Fruit fly (Drosophila melanogaster) whole organism, pupa: ENCODE results near the gene ppk28.

Source experiments
- CG10348 ChIP-seq: fragments of 200-800 bp; sonication (Bioruptor generic); IDR thresholded peaks from 2 replicates; pipeline ENCODE4 v1.3.6; 2022; ENCODE audit warnings: missing biosample characterization, missing genetic modification characterization
- CG12605 ChIP-seq: fragments of 200-800 bp; sonication (Bioruptor generic); IDR thresholded peaks from 2 replicates; pipeline ENCODE4 v1.3.6; 2022; ENCODE audit warnings: missing biosample characterization, missing genetic modification characterization
- CG13204 ChIP-seq: fragments of 200-800 bp; sonication (Bioruptor generic); optimal IDR thresholded peaks from 2 replicates; lab custom pipeline; 2018; ENCODE audit warnings: missing biosample characterization, mild to moderate bottlenecking, missing genetic modification characterization, moderate library complexity
- CG14655 ChIP-seq: fragments of 200-800 bp; sonication (Bioruptor generic); optimal IDR thresholded peaks from 3 replicates; lab custom pipeline; 2017; ENCODE audit warnings: mild to moderate bottlenecking, missing biosample characterization, missing genetic modification reagents, missing genetic modification characterization
- CG15710 ChIP-seq: fragments of 200-800 bp; sonication (Bioruptor generic); optimal IDR thresholded peaks from 2 replicates; lab custom pipeline; 2018; ENCODE audit warnings: missing biosample characterization, mild to moderate bottlenecking, missing genetic modification characterization, moderate library complexity
- CG17806 ChIP-seq: fragments of 200-800 bp; sonication (Bioruptor generic); optimal IDR thresholded peaks from 2 replicates; lab custom pipeline; 2018; ENCODE audit warnings: missing biosample characterization, mild to moderate bottlenecking, missing genetic modification characterization, moderate library complexity
- CG32121 ChIP-seq: fragments of 200-800 bp; sonication (Bioruptor generic); IDR thresholded peaks from 2 replicates; pipeline ENCODE4 v1.3.6; 2022; ENCODE audit warnings: missing biosample characterization, missing genetic modification characterization
- CG34367 ChIP-seq: fragments of 200-800 bp; sonication (Bioruptor generic); optimal IDR thresholded peaks from 2 replicates; lab custom pipeline; 2018; ENCODE audit warnings: missing biosample characterization, mild to moderate bottlenecking, missing genetic modification characterization
- CG4496 ChIP-seq: fragments of 200-800 bp; sonication (Bioruptor generic); IDR thresholded peaks from 3 replicates; pipeline ENCODE4 v1.3.6; 2022; ENCODE audit warnings: missing biosample characterization, missing genetic modification characterization
- CG8159 ChIP-seq: fragments of 200-800 bp; sonication (Bioruptor generic); optimal IDR thresholded peaks from 3 replicates; lab custom pipeline; 2018; ENCODE audit warnings: missing biosample characterization, mild to moderate bottlenecking, missing genetic modification characterization, moderate library complexity
- CG8301 ChIP-seq: fragments of 200-800 bp; sonication (Bioruptor generic); optimal IDR thresholded peaks from 2 replicates; lab custom pipeline; 2018; ENCODE audit warnings: missing biosample characterization, mild to moderate bottlenecking, missing genetic modification characterization
- CG9948 ChIP-seq: fragments of 200-800 bp; sonication (Bioruptor generic); optimal IDR thresholded peaks from 2 replicates; lab custom pipeline; 2018; ENCODE audit warnings: missing biosample characterization, mild to moderate bottlenecking, missing genetic modification characterization, moderate library complexity
- D1 ChIP-seq: fragments of 200-800 bp; sonication (Bioruptor generic); optimal IDR thresholded peaks from 2 replicates; lab custom pipeline; 2018; ENCODE audit warnings: missing biosample characterization, mild to moderate bottlenecking, missing genetic modification characterization, moderate library complexity
- EcR ChIP-seq: fragments of 200-800 bp; sonication (Bioruptor generic); optimal IDR thresholded peaks from 3 replicates; lab custom pipeline; 2019; ENCODE audit warnings: missing biosample characterization, missing genetic modification characterization, mild to moderate bottlenecking, moderate library complexity, missing genetic modification reagents
- Ets98B ChIP-seq: fragments of 200-800 bp; sonication (Bioruptor generic); IDR thresholded peaks from 2 replicates; pipeline ENCODE4 v1.3.6; 2022; ENCODE audit warnings: missing biosample characterization, missing genetic modification characterization
- Pif1A ChIP-seq: fragments of 200-800 bp; sonication (Bioruptor generic); optimal IDR thresholded peaks from 3 replicates; lab custom pipeline; 2016; ENCODE audit warnings: missing biosample characterization, missing genetic modification characterization
- Pif1B ChIP-seq: fragments of 200-800 bp; sonication (Bioruptor generic); optimal IDR thresholded peaks from 3 replicates; lab custom pipeline; 2016; ENCODE audit warnings: missing biosample characterization, missing genetic modification characterization
- Snoo ChIP-seq: fragments of 200-800 bp; sonication (Bioruptor generic); optimal IDR thresholded peaks from 3 replicates; lab custom pipeline; 2017; ENCODE audit warnings: missing biosample characterization, mild to moderate bottlenecking, missing genetic modification characterization, inconsistent platforms
- fd96Ca ChIP-seq: fragments of 200-800 bp; sonication (Bioruptor generic); IDR thresholded peaks from 3 replicates; pipeline ENCODE4 v1.3.6; 2022; ENCODE audit warnings: missing biosample characterization, missing genetic modification characterization
- gl ChIP-seq: fragments of 200-800 bp; sonication (Bioruptor generic); optimal IDR thresholded peaks from 2 replicates; lab custom pipeline; 2018; ENCODE audit warnings: missing biosample characterization, mild to moderate bottlenecking, missing genetic modification characterization
- rn ChIP-seq: fragments of 200-800 bp; sonication (Bioruptor generic); IDR thresholded peaks from 2 replicates; pipeline ENCODE4 v1.3.6; 2022; ENCODE audit warnings: missing biosample characterization, missing genetic modification characterization

Gene ppk28

DNA sequence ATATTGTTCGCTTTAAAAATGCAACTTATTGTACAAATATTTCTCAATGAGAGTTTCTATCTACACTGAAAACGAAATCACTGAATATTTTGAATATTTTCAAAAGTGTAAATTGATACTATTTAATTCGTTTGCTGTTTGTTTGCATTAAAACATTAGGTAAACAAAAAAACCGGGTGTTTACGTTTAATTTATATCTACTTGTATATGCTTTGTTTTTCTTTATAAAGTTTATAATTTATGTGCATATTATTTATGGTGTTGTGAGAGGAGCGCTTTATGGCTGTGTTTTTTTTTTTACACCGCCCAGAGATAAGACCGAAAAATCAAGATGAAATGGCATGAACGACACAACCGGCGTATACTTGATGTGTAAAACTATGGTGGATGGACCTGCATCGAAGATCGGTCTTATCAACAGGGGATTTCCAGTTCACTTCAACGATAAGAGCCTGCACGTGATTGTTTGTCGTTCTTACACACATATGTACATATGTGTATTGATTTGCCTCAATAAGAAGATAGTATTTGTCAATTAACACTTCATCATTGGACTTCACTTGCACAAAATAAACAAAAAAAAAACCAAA is 23.7 kb downstream of the ppk28 start:
- peak; percentile 51 for TF ChIP-seq CG8159 (tag; lab: Kevin White, UChicago)
- TF ChIP-seq CG17806 (tag; lab: Kevin White, UChicago), result peak; percentile 48
- TF ChIP-seq CG4496 (GFP tag; lab: Robert Waterston, UW), result no peak
- no peak for TF ChIP-seq CG10348 (GFP tag; lab: Robert Waterston, UW)
- no peak for TF ChIP-seq Snoo
- TF ChIP-seq CG14655 (GFP tag; lab: Kevin White, UChicago), result peak; percentile 20
- no peak for TF ChIP-seq Pif1B (GFP tag; lab: Kevin White, UChicago)
- no peak for TF ChIP-seq EcR (GFP tag; lab: Kevin White, UChicago)
- TF ChIP-seq Ets98B (GFP tag; lab: Robert Waterston, UW), result no peak; the same call in 1 of the 2 replicates
- TF ChIP-seq CG34367, result peak; percentile 28
- no peak for TF ChIP-seq D1 (tag; lab: Kevin White, UChicago)
- no peak for TF ChIP-seq fd96Ca (GFP tag; lab: Robert Waterston, UW)
- no peak for TF ChIP-seq gl
- no peak for TF ChIP-seq CG32121 (GFP tag; lab: Robert Waterston, UW)
- peak; percentile 26 for TF ChIP-seq CG8301 (tag; lab: Kevin White, UChicago)
- TF ChIP-seq Pif1A (GFP tag; lab: Kevin White, UChicago), result no peak
- no peak for TF ChIP-seq rn (GFP tag; lab: Robert Waterston, UW)
- TF ChIP-seq CG15710, result peak; percentile 24
- no peak for TF ChIP-seq CG12605 (GFP tag; lab: Robert Waterston, UW)
- no peak for TF ChIP-seq CG13204 (GFP tag; lab: Kevin White, UChicago)
- peak; percentile 46 for TF ChIP-seq CG9948 (tag; lab: Kevin White, UChicago)

DNA sequence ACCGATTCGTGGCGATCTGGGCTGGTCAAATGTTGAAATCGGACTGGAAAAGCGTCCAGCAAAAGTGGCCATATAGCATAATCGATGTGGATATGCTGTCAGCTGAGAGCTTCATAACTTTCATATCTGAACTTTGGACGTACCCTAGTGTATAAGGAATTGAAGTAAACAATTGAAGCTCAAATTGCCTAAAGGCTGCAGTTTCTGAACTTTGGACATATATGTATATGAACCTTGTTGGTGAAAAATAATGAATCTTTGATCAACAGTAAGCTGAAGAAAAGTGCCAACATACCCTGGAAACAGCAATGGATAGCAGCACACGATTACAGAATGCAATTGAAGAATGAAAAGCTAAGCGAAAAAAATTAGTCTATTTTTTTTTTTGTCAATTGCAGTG is 24.2 kb downstream of the ppk28 start:
- TF ChIP-seq CG17806 (tag; lab: Kevin White, UChicago), result no peak
- TF ChIP-seq CG9948 (tag; lab: Kevin White, UChicago), result peak; percentile 14
- TF ChIP-seq CG4496 (GFP tag; lab: Robert Waterston, UW), result peak; percentile 10; the same call in 1 of the 3 replicates

DNA sequence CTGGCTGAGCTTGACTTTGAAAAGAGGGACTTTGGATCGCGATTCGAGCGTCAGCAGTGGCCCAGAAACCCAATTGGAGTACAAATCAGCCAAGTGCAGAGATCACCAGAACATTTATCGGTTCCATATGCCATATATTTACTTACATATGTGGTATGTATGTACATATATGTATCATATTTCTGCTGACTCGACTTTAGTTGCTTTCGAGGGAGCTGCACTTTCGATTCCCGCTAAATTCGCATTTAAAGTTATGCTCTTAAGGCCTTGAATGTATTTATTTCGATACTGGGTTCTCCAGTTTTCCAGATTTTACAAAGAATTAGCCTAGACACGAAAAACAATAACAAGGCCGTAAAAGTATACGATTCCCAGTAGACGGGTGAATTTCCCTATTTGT is 26.0 kb downstream of the ppk28 start:
- TF ChIP-seq Snoo (no peak), CG13204 (GFP tag; lab: Kevin White, UChicago) (no peak), CG8301 (tag; lab: Kevin White, UChicago) (no peak), CG32121 (GFP tag; lab: Robert Waterston, UW) (no peak), CG8159 (tag; lab: Kevin White, UChicago) (no peak), CG15710 (no peak), CG10348 (GFP tag; lab: Robert Waterston, UW) (no peak), CG4496 (GFP tag; lab: Robert Waterston, UW) (no peak), rn (GFP tag; lab: Robert Waterston, UW) (no peak), CG12605 (GFP tag; lab: Robert Waterston, UW) (no peak), gl (no peak), Pif1B (GFP tag; lab: Kevin White, UChicago) (no peak), CG14655 (GFP tag; lab: Kevin White, UChicago) (no peak), EcR (GFP tag; lab: Kevin White, UChicago) (no peak), Pif1A (GFP tag; lab: Kevin White, UChicago) (no peak), Ets98B (GFP tag; lab: Robert Waterston, UW) (no peak), CG34367 (no peak)

dm6 chrX:16833097-16833496 is 27.2 kb downstream of the ppk28 start:
- peak; percentile 78 for TF ChIP-seq gl
- TF ChIP-seq CG8301 (tag; lab: Kevin White, UChicago), result peak; percentile 83
- TF ChIP-seq CG15710, result peak; percentile 90
- TF ChIP-seq Ets98B (GFP tag; lab: Robert Waterston, UW), result peak; percentile 87
- peak; percentile 85 for TF ChIP-seq CG17806 (tag; lab: Kevin White, UChicago)
- TF ChIP-seq CG10348 (GFP tag; lab: Robert Waterston, UW), result no peak
- peak; percentile 83 for TF ChIP-seq CG9948 (tag; lab: Kevin White, UChicago)
- TF ChIP-seq CG32121 (GFP tag; lab: Robert Waterston, UW), result peak; percentile 89
- peak; percentile 84 for TF ChIP-seq CG14655 (GFP tag; lab: Kevin White, UChicago)
- TF ChIP-seq CG12605 (GFP tag; lab: Robert Waterston, UW), result peak; percentile 86
- peak; percentile 83 for TF ChIP-seq Pif1B (GFP tag; lab: Kevin White, UChicago)
- peak; percentile 22 for TF ChIP-seq EcR (GFP tag; lab: Kevin White, UChicago)
- peak; percentile 88 for TF ChIP-seq CG8159 (tag; lab: Kevin White, UChicago)
- peak; percentile 85 for TF ChIP-seq Pif1A (GFP tag; lab: Kevin White, UChicago)
- TF ChIP-seq rn (GFP tag; lab: Robert Waterston, UW), result peak; percentile 48; the same call in 1 of the 2 replicates
- peak; percentile 91 for TF ChIP-seq CG4496 (GFP tag; lab: Robert Waterston, UW)
- TF ChIP-seq fd96Ca (GFP tag; lab: Robert Waterston, UW), result peak; percentile 86
- peak; percentile 47 for TF ChIP-seq D1 (tag; lab: Kevin White, UChicago)
- TF ChIP-seq CG13204 (GFP tag; lab: Kevin White, UChicago), result peak; percentile 69
- TF ChIP-seq CG34367, result peak; percentile 87
- TF ChIP-seq Snoo, result peak; percentile 73

- TF ChIP-seq Pif1A (GFP tag; lab: Kevin White, UChicago) (peak; percentile 66), CG12605 (GFP tag; lab: Robert Waterston, UW) (no peak), CG8159 (tag; lab: Kevin White, UChicago) (peak; percentile 11), EcR (GFP tag; lab: Kevin White, UChicago) (no peak), fd96Ca (GFP tag; lab: Robert Waterston, UW) (0 out of 3 replicates have a peak, but pooled peaks have one; percentile 47), CG32121 (GFP tag; lab: Robert Waterston, UW) (peak; percentile 81), Pif1B (GFP tag; lab: Kevin White, UChicago) (peak; percentile 52), CG15710 (peak; percentile 36), D1 (tag; lab: Kevin White, UChicago) (no peak), gl (no peak), CG17806 (tag; lab: Kevin White, UChicago) (peak; percentile 38), CG4496 (GFP tag; lab: Robert Waterston, UW) (peak; percentile 48; the same call in 2 of the 3 replicates), CG8301 (tag; lab: Kevin White, UChicago) (peak; percentile 79), CG9948 (tag; lab: Kevin White, UChicago) (peak; percentile 73), CG34367 (peak; percentile 4), CG14655 (GFP tag; lab: Kevin White, UChicago) (peak; percentile 89), Ets98B (GFP tag; lab: Robert Waterston, UW) (peak; percentile 19; the same call in 1 of the 2 replicates)
- TF ChIP-seq, all 21 proteins: peak for 13
Measured at dm6 chrX:16834259-16834658, 28.4 kb downstream of the ppk28 start.
